Worm (Caenorhabditis elegans): Measurements from ENCODE around the gene str-171.

DNA sequence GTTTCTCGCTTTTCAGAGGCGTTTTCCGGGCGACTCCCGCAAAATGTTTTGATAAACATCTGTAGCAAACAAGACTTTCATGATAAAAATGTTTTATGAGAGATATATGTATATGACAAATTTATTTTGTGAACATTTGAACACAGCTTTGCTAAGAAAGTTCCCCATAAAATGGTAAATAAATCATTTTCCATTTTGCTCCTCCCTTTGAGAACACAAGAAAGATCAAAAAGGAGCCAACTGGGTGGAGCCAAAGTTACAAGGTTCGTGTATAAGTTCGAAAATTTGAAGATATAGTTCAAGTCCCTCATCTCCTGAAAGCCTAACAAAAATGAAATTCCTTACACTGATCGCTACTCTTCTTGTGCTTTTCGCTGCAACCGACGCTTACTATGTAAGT lies 41.9 kb downstream of the str-171 start, which contains the start of gene C01G10.17:
- TF ChIP-seq egl-27 (tag; optimal IDR thresholded peaks at IDR 0.05) (no peak), aly-2 (tag; optimal IDR thresholded peaks at IDR 0.05) (no peak), zip-11 (GFP tag; IDR thresholded peaks at IDR 0.05) (no peak), lin-39 (tag; optimal IDR thresholded peaks at IDR 0.05) (no peak), aha-1 (tag) (no peak), vab-7 (GFP tag; IDR thresholded peaks at IDR 0.05) (no peak), nhr-77 (tag; optimal IDR thresholded peaks at IDR 0.05) (no peak)

Measured in whole organism, L4 larva.